Fruit fly (Drosophila melanogaster): ENCODE results near the gene CG8852.

dm6 chr2L:3506806-3507205, 18.1 kb upstream of the CG8852 start:
- TF ChIP-seq Hr39 (GFP tag; optimal IDR thresholded peaks at IDR 0.05) = no peak
- TF ChIP-seq net (GFP tag; optimal IDR thresholded peaks at IDR 0.05) = no peak
- TF ChIP-seq OdsH (GFP tag; optimal IDR thresholded peaks at IDR 0.05) = peak; percentile 16
- TF ChIP-seq Sox102F (GFP tag; optimal IDR thresholded peaks at IDR 0.05) = no peak
- TF ChIP-seq CG3919 (GFP tag; optimal IDR thresholded peaks at IDR 0.05) = no peak
- TF ChIP-seq CG10631 (GFP tag; optimal IDR thresholded peaks at IDR 0.05) = no peak

Data from whole organism, prepupa.